Fruit fly (Drosophila melanogaster): Measurements from ENCODE around the gene CG14711.

The CG14711 gene

DNA sequence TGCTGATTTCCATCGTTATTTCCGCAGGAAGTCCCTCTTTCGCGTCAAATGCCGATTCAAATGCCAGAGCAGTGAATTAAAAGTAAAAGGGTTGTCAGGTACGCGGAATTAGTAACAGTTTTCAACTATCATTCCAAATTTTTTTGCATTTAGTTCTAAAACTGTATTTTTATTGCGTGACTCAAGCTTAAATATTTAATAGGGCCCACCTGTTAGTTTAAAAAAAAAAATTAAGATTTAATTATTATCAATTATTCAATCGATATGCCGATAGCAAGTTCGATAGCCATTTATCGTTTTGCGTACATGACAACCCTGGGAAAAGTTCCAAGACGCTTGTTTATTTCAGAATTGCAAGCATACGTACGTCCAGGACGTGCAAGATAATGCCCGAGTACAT is at the start of gene CG14711:
Gene CG14711 (plus strand): TSS at position 315 of the 400 bp plus-strand sequence.
- TF ChIP-seq CG1603 (tag; optimal IDR thresholded peaks at IDR 0.05) (peak; percentile 46), CG3163 (GFP tag; optimal IDR thresholded peaks at IDR 0.05) (peak; percentile 6), D19B (GFP tag; optimal IDR thresholded peaks at IDR 0.05) (peak; percentile 48), mirr (GFP tag; optimal IDR thresholded peaks at IDR 0.05) (peak; percentile 58), eyg (GFP tag; optimal IDR thresholded peaks at IDR 0.05) (peak; percentile 38), CG12236 (GFP tag; optimal IDR thresholded peaks at IDR 0.05) (no peak), CG6272 (GFP tag; IDR thresholded peaks at IDR 0.05) (peak; percentile 77), bbx (GFP tag; IDR thresholded peaks at IDR 0.05; ENCODE audit: partially characterized antibody) (peak; percentile 73), otp (GFP tag; IDR thresholded peaks at IDR 0.05) (peak; percentile 83), CG18262 (tag; optimal IDR thresholded peaks at IDR 0.05) (peak; percentile 83), ap (GFP tag; IDR thresholded peaks at IDR 0.05) (peak; percentile 79), CG15011 (GFP tag; optimal IDR thresholded peaks at IDR 0.05) (no peak), Eip74EF (GFP tag; optimal IDR thresholded peaks at IDR 0.05) (no peak), MTF-1 (GFP tag; optimal IDR thresholded peaks at IDR 0.05; ENCODE audit: borderline replicate concordance) (peak; percentile 70), CG7556 (GFP tag; optimal IDR thresholded peaks at IDR 0.05) (peak; percentile 83), btn (GFP tag; optimal IDR thresholded peaks at IDR 0.05) (peak; percentile 8), CG6175 (GFP tag; IDR thresholded peaks at IDR 0.05) (0 out of 3 replicates have a peak, but pooled peaks have one; percentile 10), CG18476 (GFP tag; optimal IDR thresholded peaks at IDR 0.05) (peak; percentile 80), pita (GFP tag; optimal IDR thresholded peaks at IDR 0.05) (no peak), CG4282 (GFP tag; optimal IDR thresholded peaks at IDR 0.05) (no peak), CG7786 (GFP tag; optimal IDR thresholded peaks at IDR 0.05) (peak; percentile 61), CG6854 (GFP tag; optimal IDR thresholded peaks at IDR 0.05) (peak; percentile 60), kah (GFP tag; optimal IDR thresholded peaks at IDR 0.05) (peak; percentile 56), prd (optimal IDR thresholded peaks at IDR 0.05) (no peak), prd (GFP tag; IDR thresholded peaks at IDR 0.05) (peak; percentile 85), ara (GFP tag; IDR thresholded peaks at IDR 0.05) (peak; percentile 83), CG2120 (GFP tag; optimal IDR thresholded peaks at IDR 0.05) (peak; percentile 88), gsb-n (tag; optimal IDR thresholded peaks at IDR 0.05) (no peak), tin (GFP tag; optimal IDR thresholded peaks at IDR 0.05) (peak; percentile 84), danr (GFP tag; IDR thresholded peaks at IDR 0.05) (peak; percentile 65), CG9609 (GFP tag; optimal IDR thresholded peaks at IDR 0.05) (peak; percentile 49), Stat92E (GFP tag; optimal IDR thresholded peaks at IDR 0.05) (peak in 1 of 3 experiments; percentile 71), Aef1 (GFP tag; IDR thresholded peaks at IDR 0.05) (peak; percentile 75), CG32767 (GFP tag; IDR thresholded peaks at IDR 0.05) (peak; percentile 60; the same call in 1 of the 2 replicates), seq (GFP tag; IDR thresholded peaks at IDR 0.05) (peak; percentile 76), CG2129 (GFP tag; IDR thresholded peaks at IDR 0.05; ENCODE audit: partially characterized antibody) (peak; percentile 61; the same call in 1 of the 2 replicates), CG14710 (tag; optimal IDR thresholded peaks at IDR 0.05) (peak; percentile 98), Camta (GFP tag; optimal IDR thresholded peaks at IDR 0.05) (peak; percentile 70), chif (GFP tag; optimal IDR thresholded peaks at IDR 0.05) (peak; percentile 20 to 72), CG10565 (GFP tag; optimal IDR thresholded peaks at IDR 0.05) (peak; percentile 11), dm (GFP tag; optimal IDR thresholded peaks at IDR 0.05) (peak; percentile 22), disco-r (GFP tag; optimal IDR thresholded peaks at IDR 0.05) (no peak), MBD-R2 (GFP tag; IDR thresholded peaks at IDR 0.05) (peak; percentile 96), vnd (GFP tag; IDR thresholded peaks at IDR 0.05; ENCODE audit: partially characterized antibody) (peak; percentile 79), Mrtf (GFP tag; IDR thresholded peaks at IDR 0.05) (peak; percentile 82), lmd (GFP tag; IDR thresholded peaks at IDR 0.05) (peak; percentile 80), schlank (tag; optimal IDR thresholded peaks at IDR 0.05) (peak; percentile 55), pfk (GFP tag; optimal IDR thresholded peaks at IDR 0.05) (no peak), CG18599 (GFP tag; optimal IDR thresholded peaks at IDR 0.05) (no peak), TFAM (GFP tag; optimal IDR thresholded peaks at IDR 0.05) (peak; percentile 16)

Measured in whole organism, embryonic.